Worm (Caenorhabditis elegans) whole organism, early embryonic: ENCODE measurements around the gene Y43F8B.3.
A peak's percentile ranks its signal among the peaks of the same experiment; 100 is the strongest.

Source experiments
- B0310.2 ChIP-seq: sonication (generic microtip); optimal IDR thresholded peaks from 2 replicates; lab custom pipeline; 2016; ENCODE audit warnings: mild to moderate bottlenecking, missing genetic modification characterization, missing compliant biosample characterization
- F13C5.2 ChIP-seq: sonication (generic microtip); optimal IDR thresholded peaks from 2 replicates; lab custom pipeline; 2017; ENCODE audit warnings: mild to moderate bottlenecking, missing genetic modification characterization, inconsistent platforms, missing compliant biosample characterization
- aly-1 ChIP-seq: sonication (generic microtip); optimal IDR thresholded peaks from 2 replicates; lab custom pipeline; 2016; ENCODE audit warnings: missing genetic modification characterization, missing compliant biosample characterization
- ama-1 ChIP-seq: fragments of 150-350 bp; optimal IDR thresholded peaks from 2 replicates; lab custom pipeline; 2014
- ceh-13 ChIP-seq: fragments of 200-800 bp; sonication (Bioruptor generic); optimal IDR thresholded peaks from 2 replicates; lab custom pipeline; 2018; ENCODE audit warnings: mild to moderate bottlenecking, missing genetic modification characterization, missing compliant biosample characterization
- ceh-36 ChIP-seq: sonication (generic microtip); optimal IDR thresholded peaks from 2 replicates; lab custom pipeline; 2016; ENCODE audit warnings: missing genetic modification characterization, inconsistent platforms, missing compliant biosample characterization
- ets-7 ChIP-seq: sonication (generic microtip); optimal IDR thresholded peaks from 2 replicates; lab custom pipeline; 2016; ENCODE audit warnings: missing genotype, missing genetic modification characterization, missing compliant biosample characterization
- flt-1 ChIP-seq: fragments of 200-800 bp; sonication (Bioruptor generic); IDR thresholded peaks from 2 replicates; pipeline ENCODE4 v1.3.6; 2022; ENCODE audit warnings: missing genetic modification characterization, missing compliant biosample characterization
- hmbx-1 ChIP-seq: sonication (generic microtip); optimal IDR thresholded peaks from 2 replicates; lab custom pipeline; 2016; ENCODE audit warnings: mild to moderate bottlenecking, missing genetic modification characterization, missing compliant biosample characterization
- hmg-4 ChIP-seq: fragments of 200-800 bp; sonication (Bioruptor generic); optimal IDR thresholded peaks from 2 replicates; lab custom pipeline; 2018; ENCODE audit warnings: mild to moderate bottlenecking, missing genetic modification characterization, missing compliant biosample characterization
- hnd-1 ChIP-seq: sonication (generic microtip); optimal IDR thresholded peaks from 2 replicates; lab custom pipeline; 2016; ENCODE audit warnings: missing genetic modification characterization, missing compliant biosample characterization
- pes-1 ChIP-seq: fragments of 200-800 bp; sonication (Bioruptor generic); IDR thresholded peaks from 2 replicates; pipeline ENCODE4 v1.3.6; 2022; ENCODE audit warnings: missing genetic modification reagents, missing genetic modification characterization, missing compliant biosample characterization
- scrt-1 ChIP-seq: fragments of 200-800 bp; sonication (Bioruptor generic); IDR thresholded peaks from 2 replicates; pipeline ENCODE4 v1.3.6; 2022; ENCODE audit warnings: missing genetic modification characterization, missing compliant biosample characterization
- sea-1 ChIP-seq: fragments of 200-800 bp; sonication (Bioruptor generic); conservative IDR thresholded peaks from 2 replicates; pipeline ENCODE4 v1.3.6; 2022; ENCODE audit warnings: missing genetic modification characterization, missing compliant biosample characterization
- tbx-11 ChIP-seq: fragments of 200-800 bp; sonication (Bioruptor generic); IDR thresholded peaks from 2 replicates; pipeline ENCODE4 v1.3.6; 2022; ENCODE audit warnings: missing genetic modification characterization, missing compliant biosample characterization
- tbx-37 ChIP-seq: fragments of 200-800 bp; sonication (Bioruptor generic); conservative IDR thresholded peaks from 2 replicates; pipeline ENCODE4 v1.3.6; 2022; ENCODE audit warnings: missing genetic modification reagents, missing genetic modification characterization, missing compliant biosample characterization
- tra-4 ChIP-seq: sonication (generic microtip); optimal IDR thresholded peaks from 2 replicates; lab custom pipeline; 2017; ENCODE audit warnings: missing genetic modification characterization, missing compliant biosample characterization

Y43F8B.3 gene

DNA sequence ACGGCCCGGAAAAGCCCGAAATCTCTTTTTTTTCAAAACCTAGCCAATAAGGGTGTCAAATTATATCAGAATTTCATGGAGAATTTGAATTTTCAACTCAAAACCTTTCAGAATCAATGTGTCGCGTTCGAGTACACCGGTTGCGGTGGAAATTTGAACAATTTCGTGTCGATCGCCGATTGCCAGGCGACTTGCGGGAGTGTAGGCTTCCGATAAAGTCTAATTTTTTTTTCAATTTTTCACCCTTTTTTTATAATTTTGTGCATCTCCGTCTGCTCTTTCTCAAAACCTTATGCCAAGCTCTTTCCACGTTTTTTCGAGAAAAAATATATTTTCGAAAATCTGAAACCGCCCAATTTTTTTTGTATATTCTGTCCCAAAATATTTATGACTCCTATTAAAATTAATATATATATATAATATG is 16.6 kb downstream of the Y43F8B.3 start:
- TF ChIP-seq ama-1 (peak; percentile 90), sea-1 (GFP tag; lab: Robert Waterston, UW) (peak; percentile 77), hmbx-1 (tag; lab: Kevin White, UChicago) (no peak), hnd-1 (tag; lab: Kevin White, UChicago) (peak; percentile 18)

ce11 chrV:19520130-19520529 is 17.2 kb downstream of the Y43F8B.3 start:
- TF ChIP-seq F13C5.2 (no peak), ceh-36 (tag; lab: Kevin White, UChicago) (no peak), ama-1 (peak; percentile 33), aly-1 (tag; lab: Kevin White, UChicago) (no peak), tbx-37 (GFP tag; lab: Robert Waterston, UW) (no peak), tra-4 (no peak)

- no peak for TF ChIP-seq hnd-1 (tag; lab: Kevin White, UChicago)
- peak; percentile 81 for TF ChIP-seq ama-1
These were observed 17.9 kb downstream of the Y43F8B.3 start for ce11 chrV:19520597-19521322.

DNA sequence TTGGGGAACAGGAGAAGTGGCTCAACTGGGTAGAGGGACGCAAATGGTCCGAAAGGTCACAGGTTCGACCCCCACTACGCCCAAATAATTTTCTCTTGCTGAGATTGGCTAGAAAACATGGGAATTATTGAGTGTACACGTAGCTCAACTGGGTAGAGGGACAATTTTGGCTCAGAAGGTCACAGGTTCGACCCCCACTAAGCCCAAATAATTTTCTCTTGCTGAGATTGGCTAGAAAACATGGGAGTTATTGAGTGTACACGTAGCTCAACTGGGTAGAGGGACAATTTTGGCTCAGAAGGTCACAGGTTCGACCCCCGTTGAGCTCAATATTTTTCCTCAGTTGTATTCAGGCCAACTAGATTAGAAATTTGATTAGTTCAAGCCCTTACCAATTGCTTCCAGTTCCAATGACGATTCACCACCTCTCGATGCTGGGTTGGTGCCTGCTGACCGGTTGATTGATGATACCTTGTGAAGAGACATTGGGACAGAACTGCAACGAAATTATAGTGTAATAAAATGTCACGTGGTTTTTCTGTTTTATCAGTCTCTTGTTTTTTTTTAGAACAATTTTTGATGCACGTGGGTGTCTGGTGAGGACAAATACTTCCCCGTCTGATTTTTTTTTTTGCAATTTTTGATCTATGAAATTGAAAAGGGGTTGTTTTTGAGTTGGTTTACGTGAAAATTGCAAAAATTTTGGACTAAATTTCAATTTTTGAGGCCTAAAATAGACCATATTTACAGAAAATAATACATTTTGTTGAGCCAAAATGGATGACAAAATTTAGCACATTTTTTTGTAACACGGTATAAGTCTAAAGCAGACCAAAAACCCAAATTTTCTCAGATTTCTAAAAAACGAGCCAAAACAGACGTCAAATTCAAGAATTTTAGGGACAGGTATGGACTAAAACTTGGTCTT is 18.7 kb downstream of the Y43F8B.3 start:
- peak; percentile 51; the same call in 1 of the 2 replicates for TF ChIP-seq sea-1 (GFP tag; lab: Robert Waterston, UW)
- no peak for TF ChIP-seq tra-4
- TF ChIP-seq flt-1 (GFP tag; lab: Robert Waterston, UW) = 0 out of 2 replicates have a peak, but pooled peaks have one; percentile 25
- TF ChIP-seq pes-1 = peak; percentile 44; the same call in 1 of the 2 replicates

ce11 chrV:19522551-19523137 is 19.7 kb downstream of the Y43F8B.3 start:
- TF ChIP-seq ama-1 (peak; percentile 99), hmg-4 (peak; percentile 95), ets-7 (tag; lab: Kevin White, UChicago) (no peak), hnd-1 (tag; lab: Kevin White, UChicago) (peak; percentile 30), F13C5.2 (peak; percentile 62), tbx-11 (GFP tag; lab: Robert Waterston, UW) (peak; percentile 70), ceh-36 (tag; lab: Kevin White, UChicago) (peak; percentile 68), pes-1 (peak; percentile 61; the same call in 1 of the 2 replicates), B0310.2 (tag; lab: Kevin White, UChicago) (peak; percentile 60), flt-1 (GFP tag; lab: Robert Waterston, UW) (no peak; the same call in 1 of the 2 replicates), scrt-1 (GFP tag; lab: Robert Waterston, UW) (peak; percentile 62; the same call in 1 of the 2 replicates), tbx-37 (GFP tag; lab: Robert Waterston, UW) (no peak), ceh-13 (GFP tag; lab: Kevin White, UChicago) (peak; percentile 52), aly-1 (tag; lab: Kevin White, UChicago) (no peak), hmbx-1 (tag; lab: Kevin White, UChicago) (peak; percentile 61), sea-1 (GFP tag; lab: Robert Waterston, UW) (peak; percentile 85)

ce11 chrV:19524569-19524968 is 21.7 kb downstream of the Y43F8B.3 start:
- TF ChIP-seq F13C5.2 (no peak), hmbx-1 (tag; lab: Kevin White, UChicago) (no peak), ama-1 (no peak), sea-1 (GFP tag; lab: Robert Waterston, UW) (no peak), B0310.2 (tag; lab: Kevin White, UChicago) (no peak), ceh-36 (tag; lab: Kevin White, UChicago) (no peak), tbx-11 (GFP tag; lab: Robert Waterston, UW) (no peak), pes-1 (no peak), tra-4 (no peak), flt-1 (GFP tag; lab: Robert Waterston, UW) (no peak), ets-7 (tag; lab: Kevin White, UChicago) (no peak), tbx-37 (GFP tag; lab: Robert Waterston, UW) (no peak), ceh-13 (GFP tag; lab: Kevin White, UChicago) (no peak), scrt-1 (GFP tag; lab: Robert Waterston, UW) (no peak), hmg-4 (no peak), hnd-1 (tag; lab: Kevin White, UChicago) (no peak), aly-1 (tag; lab: Kevin White, UChicago) (no peak)

ce11 chrV:19526197-19526596 is 23.3 kb downstream of the Y43F8B.3 start:
- no peak for TF ChIP-seq tbx-37 (GFP tag; lab: Robert Waterston, UW)
- TF ChIP-seq scrt-1 (GFP tag; lab: Robert Waterston, UW) = no peak
- no peak for TF ChIP-seq B0310.2 (tag; lab: Kevin White, UChicago)
- TF ChIP-seq ceh-36 (tag; lab: Kevin White, UChicago) = no peak
- no peak for TF ChIP-seq aly-1 (tag; lab: Kevin White, UChicago)
- TF ChIP-seq sea-1 (GFP tag; lab: Robert Waterston, UW) = no peak
- no peak for TF ChIP-seq flt-1 (GFP tag; lab: Robert Waterston, UW)
